Fruit fly (Drosophila melanogaster): ENCODE measurements around the gene alph.

The alph gene

dm6 chr3R:29566997-29567670, 24.5 kb upstream of the alph start (continued):
- TF ChIP-seq CG12659 (GFP tag; optimal IDR thresholded peaks at IDR 0.05) (peak; percentile 29), CG7839 (tag; optimal IDR thresholded peaks at IDR 0.05) (peak; percentile 72), Mes4 (GFP tag; optimal IDR thresholded peaks at IDR 0.05) (peak; percentile 48), ara (GFP tag; IDR thresholded peaks at IDR 0.05) (peak; percentile 79), dan (GFP tag; IDR thresholded peaks at IDR 0.05) (peak; percentile 64)

DNA sequence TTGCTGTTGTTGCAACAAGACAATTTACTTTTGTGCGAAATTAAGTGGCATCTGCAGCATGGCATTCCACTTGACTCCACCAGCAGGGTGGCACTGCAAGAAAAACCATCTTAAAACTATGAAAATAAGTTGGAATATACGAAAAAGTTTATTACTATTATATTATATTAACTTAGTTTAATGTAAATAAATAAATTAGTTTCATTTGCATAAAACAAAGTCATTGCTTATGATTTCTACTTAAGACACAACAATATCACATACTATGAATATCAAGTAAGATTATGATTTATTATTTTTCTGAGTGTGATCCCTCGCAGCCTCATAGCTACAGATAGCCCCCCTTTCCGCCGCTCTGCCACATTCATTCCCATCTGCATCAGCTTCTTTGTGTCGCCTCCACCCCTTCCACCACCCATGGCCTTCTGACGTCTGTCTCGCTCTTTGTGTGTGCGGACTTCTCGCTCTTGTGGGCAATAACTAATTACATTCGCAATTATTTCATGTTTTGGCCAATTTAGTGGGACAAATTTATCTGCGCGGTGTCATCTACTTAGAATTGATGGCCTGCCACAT, 21.3 kb upstream of the alph start:
- TF ChIP-seq crp (GFP tag; optimal IDR thresholded peaks at IDR 0.05): no peak
- TF ChIP-seq ap (GFP tag; IDR thresholded peaks at IDR 0.05): no peak
- no peak for TF ChIP-seq CG32532 (GFP tag; IDR thresholded peaks at IDR 0.05)
- no peak for TF ChIP-seq CG10462 (GFP tag; optimal IDR thresholded peaks at IDR 0.05)
- TF ChIP-seq CG10431 (GFP tag; optimal IDR thresholded peaks at IDR 0.05): no peak
- no peak for TF ChIP-seq Doc3 (GFP tag; IDR thresholded peaks at IDR 0.05; ENCODE audit: partially characterized antibody)
- TF ChIP-seq crol (GFP tag; IDR thresholded peaks at IDR 0.05): peak; percentile 60
- TF ChIP-seq Drgx (GFP tag; IDR thresholded peaks at IDR 0.05): 0 out of 2 replicates have a peak, but pooled peaks have one; percentile 44
- TF ChIP-seq Sry-β (GFP tag; optimal IDR thresholded peaks at IDR 0.05): no peak
- TF ChIP-seq Doc2 (GFP tag; IDR thresholded peaks at IDR 0.05): no peak
- no peak for TF ChIP-seq tgo (GFP tag; IDR thresholded peaks at IDR 0.05)
- no peak for TF ChIP-seq Ada2b (GFP tag; IDR thresholded peaks at IDR 0.05)
- TF ChIP-seq CG17912 (GFP tag; optimal IDR thresholded peaks at IDR 0.05): no peak
- no peak for TF ChIP-seq CG2202 (tag; optimal IDR thresholded peaks at IDR 0.05)
- no peak for TF ChIP-seq kay (GFP tag; optimal IDR thresholded peaks at IDR 0.05)
- TF ChIP-seq Blimp-1 (GFP tag; optimal IDR thresholded peaks at IDR 0.05): no peak
- TF ChIP-seq lov (optimal IDR thresholded peaks at IDR 0.05): no peak
- TF ChIP-seq lov (GFP tag; IDR thresholded peaks at IDR 0.05): no peak
- 0 out of 2 replicates have a peak, but pooled peaks have one; percentile 6 for TF ChIP-seq gt (GFP tag; IDR thresholded peaks at IDR 0.05)
- TF ChIP-seq TFAM (GFP tag; optimal IDR thresholded peaks at IDR 0.05): no peak
- TF ChIP-seq inv (GFP tag; IDR thresholded peaks at IDR 0.05; ENCODE audit: partially characterized antibody): no peak
- TF ChIP-seq gfzf (GFP tag; optimal IDR thresholded peaks at IDR 0.05): no peak
- TF ChIP-seq CG17385 (GFP tag; optimal IDR thresholded peaks at IDR 0.05): no peak
- no peak for TF ChIP-seq CG6854 (GFP tag; optimal IDR thresholded peaks at IDR 0.05)
- no peak for TF ChIP-seq toy (GFP tag; IDR thresholded peaks at IDR 0.05)
- no peak for TF ChIP-seq CG17361 (GFP tag; IDR thresholded peaks at IDR 0.05)
- TF ChIP-seq eve (GFP tag; optimal IDR thresholded peaks at IDR 0.05): no peak
- TF ChIP-seq run (tag; optimal IDR thresholded peaks at IDR 0.05): no peak
- TF ChIP-seq Ets65A (GFP tag): peak; percentile 37
- no peak for TF ChIP-seq CG8281 (tag; optimal IDR thresholded peaks at IDR 0.05)
- TF ChIP-seq CG9797 (GFP tag; optimal IDR thresholded peaks at IDR 0.05): no peak
- TF ChIP-seq CG1529 (GFP tag; optimal IDR thresholded peaks at IDR 0.05): no peak
- no peak for TF ChIP-seq Atf-2 (GFP tag; optimal IDR thresholded peaks at IDR 0.05)
- TF ChIP-seq nom (GFP tag; optimal IDR thresholded peaks at IDR 0.05): peak; percentile 30
- TF ChIP-seq Hand (GFP tag; optimal IDR thresholded peaks at IDR 0.05): no peak
- no peak for TF ChIP-seq CG14710 (tag; optimal IDR thresholded peaks at IDR 0.05)

Measured in whole organism, embryonic.